Worm (Caenorhabditis elegans) whole organism, L4 larva: ENCODE results near the gene osta-2.
"Not testable (repeated sequence)": the region's sequence is repeated elsewhere in the genome, so short reads cannot be mapped to it uniquely, and the experiment has no call there.

Experiments
- F37D6.2 ChIP-seq: sonication (generic microtip); optimal IDR thresholded peaks from 2 replicates; lab custom pipeline; 2016; ENCODE audit warnings: mild to moderate bottlenecking, missing genetic modification characterization, missing compliant biosample characterization
- F44E2.7 ChIP-seq: fragments of 200-800 bp; sonication (Bioruptor generic); IDR thresholded peaks from 2 replicates; pipeline ENCODE4 v2.1.2; 2022; ENCODE audit warnings: missing genetic modification characterization, missing compliant biosample characterization
- T26A8.4 ChIP-seq: fragments of 200-800 bp; sonication (Bioruptor generic); IDR thresholded peaks from 2 replicates; pipeline ENCODE4 v1.3.6; 2022; ENCODE audit warnings: missing genetic modification characterization, missing compliant biosample characterization
- Y48G9A.11 ChIP-seq: fragments of 200-800 bp; sonication (Bioruptor generic); IDR thresholded peaks from 2 replicates; pipeline ENCODE4 v1.3.6; 2022; ENCODE audit warnings: missing genetic modification reagents, missing genetic modification characterization, missing compliant biosample characterization
- ZK546.5 ChIP-seq, 2 experiments: sonication (generic microtip); optimal IDR thresholded peaks; 2 replicates each; lab custom pipeline; 2017; ENCODE audit warnings: missing biosample characterization in 2 of 2, missing genetic modification characterization in 2 of 2
- ceh-20 ChIP-seq: fragments of 200-800 bp; sonication (Bioruptor generic); IDR thresholded peaks from 2 replicates; pipeline ENCODE4 v1.3.6; 2022; ENCODE audit warnings: missing genetic modification reagents, missing genetic modification characterization, missing compliant biosample characterization
- ceh-44 ChIP-seq: fragments of 200-800 bp; sonication (Bioruptor generic); IDR thresholded peaks from 2 replicates; pipeline ENCODE4 v1.3.6; 2022; ENCODE audit warnings: missing genetic modification reagents, missing genetic modification characterization, missing compliant biosample characterization
- ceh-82 ChIP-seq: sonication (generic microtip); optimal IDR thresholded peaks from 2 replicates; lab custom pipeline; 2017; ENCODE audit warnings: missing biosample characterization, missing genetic modification characterization
- ces-1 ChIP-seq: fragments of 150-350 bp; sonication (generic microtip); optimal IDR thresholded peaks from 4 replicates; lab custom pipeline; 2014; ENCODE audit warnings: missing biosample characterization, missing genetic modification reagents, missing genetic modification characterization
- daf-12 ChIP-seq: fragments of 150-350 bp; optimal IDR thresholded peaks from 2 replicates; lab custom pipeline; 2014; ENCODE audit warnings: missing biosample characterization, missing genetic modification reagents, missing genetic modification characterization
- daf-16 ChIP-seq, 3 experiments: sonication (generic microtip); optimal IDR thresholded peaks; 2 replicates each; lab custom pipeline; 2016 to 2017; ENCODE audit warnings: missing genetic modification characterization in 3 of 3, missing genetic modification reagents in 3 of 3, mild to moderate bottlenecking in 2 of 3, missing compliant biosample characterization in 2 of 3, missing biosample characterization in 1 of 3, moderate library complexity in 1 of 3
- dmd-9 ChIP-seq: fragments of 200-800 bp; sonication (Bioruptor generic); IDR thresholded peaks from 2 replicates; pipeline ENCODE4 v1.3.6; 2022; ENCODE audit warnings: missing genetic modification reagents, missing genetic modification characterization, missing compliant biosample characterization
- dve-1 ChIP-seq: sonication (generic microtip); optimal IDR thresholded peaks from 2 replicates; lab custom pipeline; 2017; ENCODE audit warnings: antibody characterized with exemption, mild to moderate bottlenecking, missing genetic modification characterization, missing compliant biosample characterization; ENCODE audit not compliant: insufficient read depth
- gei-8 ChIP-seq: fragments of 200-800 bp; sonication (Bioruptor generic); optimal IDR thresholded peaks from 2 replicates; lab custom pipeline; 2018; ENCODE audit warnings: mild to moderate bottlenecking, missing genetic modification characterization, missing compliant biosample characterization
- lin-39 ChIP-seq: fragments of 150-350 bp; optimal IDR thresholded peaks from 2 replicates; lab custom pipeline; 2014; ENCODE audit warnings: missing biosample characterization, missing genetic modification reagents, missing genetic modification characterization
- lir-3 ChIP-seq: sonication (generic microtip); optimal IDR thresholded peaks from 2 replicates; lab custom pipeline; 2016; ENCODE audit warnings: mild to moderate bottlenecking, missing genetic modification characterization, missing compliant biosample characterization
- lsy-2 ChIP-seq, 2 experiments: fragments of 150-350 bp in 1 of 2; sonication (generic microtip) in 1 of 2; optimal IDR thresholded peaks; 2 replicates each; lab custom pipeline; 2014 to 2017; ENCODE audit warnings: missing biosample characterization in 2 of 2, missing genetic modification characterization in 2 of 2
- mdl-1 ChIP-seq, 2 experiments: fragments of 150-350 bp in 1 of 2; sonication (generic microtip) in 1 of 2; optimal IDR thresholded peaks; 2 replicates each; lab custom pipeline; 2014 to 2017; ENCODE audit warnings: missing biosample characterization in 2 of 2, missing genetic modification characterization in 2 of 2
- mdt-29 ChIP-seq: fragments of 200-800 bp; sonication (Bioruptor generic); IDR thresholded peaks from 2 replicates; pipeline ENCODE4 v1.3.6; 2022; ENCODE audit warnings: missing genetic modification reagents, missing genetic modification characterization, missing compliant biosample characterization
- mes-2 ChIP-seq: sonication (generic microtip); optimal IDR thresholded peaks from 2 replicates; lab custom pipeline; 2016; ENCODE audit warnings: missing genotype, mild to moderate bottlenecking, missing genetic modification characterization, missing compliant biosample characterization; ENCODE audit not compliant: poor library complexity, severe bottlenecking
- nhr-10 ChIP-seq: fragments of 150-350 bp; optimal IDR thresholded peaks from 2 replicates; lab custom pipeline; 2014; ENCODE audit warnings: missing biosample characterization, missing genetic modification characterization
- nhr-102 ChIP-seq: sonication (generic microtip); optimal IDR thresholded peaks from 2 replicates; lab custom pipeline; 2016; ENCODE audit warnings: mild to moderate bottlenecking, missing genetic modification characterization, moderate library complexity, missing compliant biosample characterization
- nhr-11 ChIP-seq: fragments of 150-350 bp; optimal IDR thresholded peaks from 2 replicates; lab custom pipeline; 2014; ENCODE audit warnings: missing biosample characterization, missing genetic modification characterization
- nhr-111 ChIP-seq: fragments of 200-800 bp; sonication (Bioruptor generic); optimal IDR thresholded peaks from 2 replicates; lab custom pipeline; 2018; ENCODE audit warnings: mild to moderate bottlenecking, missing genetic modification characterization, missing compliant biosample characterization
- nhr-28 ChIP-seq: fragments of 150-350 bp; optimal IDR thresholded peaks from 2 replicates; lab custom pipeline; 2014; ENCODE audit warnings: missing biosample characterization, missing genetic modification characterization
- nhr-42 ChIP-seq: fragments of 200-800 bp; sonication (Bioruptor generic); IDR thresholded peaks from 2 replicates; pipeline ENCODE4 v1.3.6; 2022; ENCODE audit warnings: missing genetic modification characterization, missing compliant biosample characterization
- nhr-77 ChIP-seq: fragments of 150-350 bp; optimal IDR thresholded peaks from 2 replicates; lab custom pipeline; 2014; ENCODE audit warnings: missing biosample characterization, missing genetic modification characterization
- pqm-1 ChIP-seq: sonication (generic microtip); optimal IDR thresholded peaks from 2 replicates; lab custom pipeline; 2017; ENCODE audit warnings: missing biosample characterization, missing genetic modification characterization
- saeg-2 ChIP-seq: fragments of 200-800 bp; sonication (Bioruptor generic); IDR thresholded peaks from 2 replicates; pipeline ENCODE4 v1.3.6; 2022; ENCODE audit warnings: missing genetic modification reagents, missing genetic modification characterization, missing compliant biosample characterization
- snpc-4 ChIP-seq: fragments of 150-350 bp; optimal IDR thresholded peaks from 2 replicates; lab custom pipeline; 2014; ENCODE audit warnings: missing biosample characterization, missing genetic modification characterization
- unc-39 ChIP-seq: sonication (generic microtip); optimal IDR thresholded peaks from 2 replicates; lab custom pipeline; 2017; ENCODE audit warnings: missing biosample characterization, missing genetic modification characterization
- vab-7 ChIP-seq: fragments of 200-800 bp; sonication (Bioruptor generic); IDR thresholded peaks from 2 replicates; pipeline ENCODE4 v1.3.6; 2022; ENCODE audit warnings: missing genetic modification reagents, missing genetic modification characterization, missing compliant biosample characterization
- zip-2 ChIP-seq: fragments of 150-350 bp; optimal IDR thresholded peaks from 2 replicates; lab custom pipeline; 2014; ENCODE audit warnings: missing biosample characterization, missing genetic modification characterization

osta-2 gene

ce11 chrII:5751353-5751752, 43.9 kb downstream of the osta-2 start (continued):
- no peak for TF ChIP-seq daf-12 (tag; lab: Kevin White, UChicago)
- no peak for TF ChIP-seq vab-7 (GFP tag; lab: Robert Waterston, UW)
- no peak for TF ChIP-seq mdt-29 (GFP tag; lab: Robert Waterston, UW)
- TF ChIP-seq nhr-111 (GFP tag; lab: Kevin White, UChicago): no peak
- peak; percentile 85 for TF ChIP-seq nhr-28 (tag; lab: Kevin White, UChicago)
- TF ChIP-seq saeg-2 (GFP tag; lab: Robert Waterston, UW): no peak
- no peak for TF ChIP-seq unc-39
- peak; percentile 69 for TF ChIP-seq nhr-77 (tag; lab: Kevin White, UChicago)
- no peak for TF ChIP-seq F44E2.7 (GFP tag; lab: Robert Waterston, UW)
- no peak for TF ChIP-seq snpc-4 (tag; lab: Kevin White, UChicago)
- TF ChIP-seq Y48G9A.11 (GFP tag; lab: Robert Waterston, UW): no peak
- TF ChIP-seq dve-1: peak; percentile 77
- no peak for TF ChIP-seq F37D6.2 (tag; lab: Kevin White, UChicago)
- no peak for TF ChIP-seq gei-8 (GFP tag; lab: Kevin White, UChicago)
- TF ChIP-seq lsy-2 (tag; optimal IDR thresholded peaks at IDR 0.05; lab: Kevin White, UChicago): no peak
- no peak for TF ChIP-seq ceh-20 (GFP tag; lab: Robert Waterston, UW)
- TF ChIP-seq mes-2: peak; percentile 9
- TF ChIP-seq daf-16 (GFP tag; optimal IDR thresholded peaks at IDR 0.05; lab: Kevin White, UChicago): no peak
- TF ChIP-seq daf-16 (tag; optimal IDR thresholded peaks at IDR 0.05; lab: Kevin White, UChicago): peak; percentile 79
- TF ChIP-seq mdl-1 (tag; optimal IDR thresholded peaks at IDR 0.05; lab: Kevin White, UChicago): no peak
- TF ChIP-seq nhr-42 (GFP tag; lab: Robert Waterston, UW): no peak
- no peak for TF ChIP-seq ceh-82 (tag; lab: Kevin White, UChicago)
- peak; percentile 92 for TF ChIP-seq pqm-1 (tag; lab: Kevin White, UChicago)
- TF ChIP-seq lin-39: no peak
- no peak for TF ChIP-seq dmd-9
- no peak for TF ChIP-seq nhr-102 (tag; lab: Kevin White, UChicago)

DNA sequence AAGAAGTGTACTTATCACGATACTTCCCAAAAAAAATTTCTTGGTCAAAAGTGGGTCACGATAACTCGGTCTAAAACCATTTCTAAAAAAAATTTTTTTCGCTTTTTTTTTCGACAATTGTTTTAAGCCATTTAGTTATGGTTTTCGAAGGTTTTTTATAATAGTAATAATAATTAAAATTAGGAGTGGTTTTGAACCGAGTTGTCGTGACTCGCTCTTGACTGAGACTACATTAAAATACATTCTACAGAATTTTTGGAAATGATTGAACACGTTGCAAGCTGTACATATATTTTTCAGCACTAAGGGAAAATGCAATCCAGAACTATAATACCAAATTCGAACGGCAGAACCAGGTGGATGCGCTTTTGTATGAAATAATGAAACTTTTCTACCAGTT, 46.7 kb downstream of the osta-2 start, which contains the start of gene F10C1.8:
Gene F10C1.8 (plus strand): TSS at position 301 of the 400 bp plus-strand sequence.
- TF ChIP-seq Y48G9A.11 (GFP tag; lab: Robert Waterston, UW): no peak
- no peak for TF ChIP-seq lir-3 (tag; lab: Kevin White, UChicago)
- no peak for TF ChIP-seq nhr-42 (GFP tag; lab: Robert Waterston, UW)
- no peak for TF ChIP-seq mdt-29 (GFP tag; lab: Robert Waterston, UW)
- TF ChIP-seq nhr-11 (tag; lab: Kevin White, UChicago): no peak
- TF ChIP-seq ceh-44: no peak
- no peak for TF ChIP-seq nhr-28 (tag; lab: Kevin White, UChicago)
- TF ChIP-seq mes-2: no peak
- no peak for TF ChIP-seq nhr-10 (tag; lab: Kevin White, UChicago)
- TF ChIP-seq ces-1: no peak
- no peak for TF ChIP-seq F44E2.7 (GFP tag; lab: Robert Waterston, UW)
- no peak for TF ChIP-seq T26A8.4 (GFP tag; lab: Robert Waterston, UW)
- TF ChIP-seq lin-39: no peak

ce11 chrII:5757656-5758055, 50.2 kb downstream of the osta-2 start, which contains the start of the genes F10C1.3 and F10C1.23:
Gene F10C1.3, minus strand, starts transcription at chrII:5757756.
Gene F10C1.23, plus strand, starts transcription at chrII:5758040.
- TF ChIP-seq zip-2 (tag; lab: Kevin White, UChicago); ZK546.5 (tag; optimal IDR thresholded peaks at IDR 0.05; lab: Kevin White, UChicago); ceh-82 (tag; lab: Kevin White, UChicago): not testable (repeated sequence)
